Worm (Caenorhabditis elegans) whole organism, L2 larva: ENCODE measurements around the gene F53F1.2.

Experiments used
- C34F6.9 ChIP-seq: fragments of 150-350 bp; optimal IDR thresholded peaks from 2 replicates; lab custom pipeline; 2014; ENCODE audit warnings: missing biosample characterization, missing genetic modification characterization
- F13H6.1 ChIP-seq: sonication (generic microtip); optimal IDR thresholded peaks from 2 replicates; lab custom pipeline; 2016; ENCODE audit warnings: missing genetic modification characterization, missing compliant biosample characterization
- R02D3.7 ChIP-seq: fragments of 150-350 bp; optimal IDR thresholded peaks from 2 replicates; lab custom pipeline; 2014; ENCODE audit warnings: missing biosample characterization, missing genetic modification characterization
- alr-1 ChIP-seq: fragments of 150-350 bp; optimal IDR thresholded peaks from 2 replicates; lab custom pipeline; 2014; ENCODE audit warnings: missing biosample characterization, missing genetic modification characterization
- aly-2 ChIP-seq: fragments of 150-350 bp; optimal IDR thresholded peaks from 2 replicates; lab custom pipeline; 2014; ENCODE audit warnings: missing biosample characterization, missing genetic modification characterization
- ama-1 ChIP-seq: fragments of 150-350 bp; optimal IDR thresholded peaks from 2 replicates; lab custom pipeline; 2018; ENCODE audit warnings: inconsistent platforms
- blmp-1 ChIP-seq: sonication (generic microtip); optimal IDR thresholded peaks from 2 replicates; lab custom pipeline; 2017; ENCODE audit warnings: missing genetic modification characterization, mild to moderate bottlenecking, missing compliant biosample characterization, antibody characterized with exemption, moderate library complexity; ENCODE audit not compliant: insufficient read depth
- ceh-16 ChIP-seq: fragments of 150-350 bp; optimal IDR thresholded peaks from 2 replicates; lab custom pipeline; 2014; ENCODE audit warnings: missing biosample characterization, missing genetic modification characterization
- ceh-82 ChIP-seq: fragments of 150-350 bp; optimal IDR thresholded peaks from 2 replicates; lab custom pipeline; 2014; ENCODE audit warnings: missing biosample characterization, missing genetic modification characterization
- crh-2 ChIP-seq: sonication (generic microtip); optimal IDR thresholded peaks from 2 replicates; lab custom pipeline; 2017; ENCODE audit warnings: missing biosample characterization, missing genetic modification characterization
- dmd-4 ChIP-seq: sonication (generic microtip); optimal IDR thresholded peaks from 2 replicates; lab custom pipeline; 2017; ENCODE audit warnings: missing biosample characterization, missing genetic modification characterization
- elt-1 ChIP-seq: fragments of 150-350 bp; optimal IDR thresholded peaks from 2 replicates; lab custom pipeline; 2014; ENCODE audit warnings: missing biosample characterization, missing genetic modification characterization
- elt-3 ChIP-seq: sonication (generic microtip); optimal IDR thresholded peaks from 2 replicates; lab custom pipeline; 2017; ENCODE audit warnings: missing biosample characterization, missing genetic modification characterization
- fos-1 ChIP-seq: fragments of 150-350 bp; optimal IDR thresholded peaks from 2 replicates; lab custom pipeline; 2014; ENCODE audit warnings: missing biosample characterization, missing genetic modification characterization
- gmeb-1 ChIP-seq: fragments of 150-350 bp; optimal IDR thresholded peaks from 2 replicates; lab custom pipeline; 2014; ENCODE audit warnings: missing biosample characterization, missing genetic modification characterization
- lin-11 ChIP-seq: fragments of 150-350 bp; sonication (generic microtip); optimal IDR thresholded peaks from 2 replicates; lab custom pipeline; 2014; ENCODE audit warnings: missing biosample characterization, missing genetic modification characterization, inconsistent platforms, mixed read lengths
- lin-13 ChIP-seq: fragments of 150-350 bp; optimal IDR thresholded peaks from 2 replicates; lab custom pipeline; 2014; ENCODE audit warnings: missing biosample characterization, missing genetic modification reagents, missing genetic modification characterization
- lin-39 ChIP-seq: fragments of 150-350 bp; optimal IDR thresholded peaks from 2 replicates; lab custom pipeline; 2014; ENCODE audit warnings: missing biosample characterization, missing genetic modification reagents, missing genetic modification characterization
- lsy-2 ChIP-seq, 2 experiments: fragments of 150-350 bp in 1 of 2; sonication (generic microtip) in 1 of 2; optimal IDR thresholded peaks; 2 replicates each; lab custom pipeline; 2014 to 2017; ENCODE audit warnings: missing biosample characterization in 2 of 2, missing genetic modification characterization in 2 of 2
- mbf-1 ChIP-seq: sonication (generic microtip); optimal IDR thresholded peaks from 2 replicates; lab custom pipeline; 2017; ENCODE audit warnings: missing biosample characterization, missing genetic modification characterization
- mdl-1 ChIP-seq, 2 experiments: fragments of 150-350 bp in 1 of 2; sonication (generic microtip) in 1 of 2; optimal IDR thresholded peaks; 2 replicates each; lab custom pipeline; 2017; ENCODE audit warnings: missing biosample characterization in 2 of 2, missing genetic modification characterization in 2 of 2
- nhr-10 ChIP-seq: sonication (generic microtip); optimal IDR thresholded peaks from 2 replicates; lab custom pipeline; 2017; ENCODE audit warnings: missing biosample characterization, missing genetic modification characterization
- nhr-11 ChIP-seq: fragments of 150-350 bp; optimal IDR thresholded peaks from 2 replicates; lab custom pipeline; 2014; ENCODE audit warnings: missing biosample characterization, missing genetic modification characterization
- nhr-12 ChIP-seq: fragments of 150-350 bp; optimal IDR thresholded peaks from 2 replicates; lab custom pipeline; 2014; ENCODE audit warnings: missing biosample characterization, missing genetic modification characterization
- nhr-129 ChIP-seq: fragments of 150-350 bp; optimal IDR thresholded peaks from 2 replicates; lab custom pipeline; 2014; ENCODE audit warnings: missing biosample characterization, missing genetic modification characterization
- nhr-21 ChIP-seq: fragments of 150-350 bp; optimal IDR thresholded peaks from 2 replicates; lab custom pipeline; 2014; ENCODE audit warnings: missing biosample characterization, missing genetic modification characterization
- nhr-23 ChIP-seq: fragments of 150-350 bp; optimal IDR thresholded peaks from 2 replicates; lab custom pipeline; 2014; ENCODE audit warnings: missing biosample characterization, missing genetic modification reagents, missing genetic modification characterization
- nhr-237 ChIP-seq: fragments of 150-350 bp; optimal IDR thresholded peaks from 2 replicates; lab custom pipeline; 2014; ENCODE audit warnings: missing biosample characterization, missing genetic modification characterization
- nhr-25 ChIP-seq: fragments of 150-350 bp; sonication (generic microtip); optimal IDR thresholded peaks from 3 replicates; lab custom pipeline; 2014; ENCODE audit warnings: missing biosample characterization, missing genetic modification characterization
- nhr-77 ChIP-seq: fragments of 150-350 bp; optimal IDR thresholded peaks from 2 replicates; lab custom pipeline; 2014; ENCODE audit warnings: missing biosample characterization, missing genetic modification characterization
- peb-1 ChIP-seq: fragments of 150-350 bp; optimal IDR thresholded peaks from 2 replicates; lab custom pipeline; 2014; ENCODE audit warnings: missing biosample characterization, missing genetic modification characterization
- skn-1 ChIP-seq: sonication (generic microtip); optimal IDR thresholded peaks from 2 replicates; lab custom pipeline; 2017; ENCODE audit warnings: missing biosample characterization, missing genetic modification characterization
- sma-3 ChIP-seq: sonication (generic microtip); optimal IDR thresholded peaks from 2 replicates; lab custom pipeline; 2016; ENCODE audit warnings: missing genetic modification reagents, missing genetic modification characterization, missing compliant biosample characterization
- sma-9 ChIP-seq, 2 experiments: fragments of 150-350 bp in 1 of 2; sonication (generic microtip) in 1 of 2; optimal IDR thresholded peaks; 2 replicates each; lab custom pipeline; 2014 to 2016; ENCODE audit warnings: missing genetic modification characterization in 2 of 2, mild to moderate bottlenecking in 1 of 2, missing biosample characterization in 1 of 2, missing compliant biosample characterization in 1 of 2, missing genetic modification reagents in 1 of 2, moderate library complexity in 1 of 2
- snpc-4 ChIP-seq: fragments of 150-350 bp; optimal IDR thresholded peaks from 2 replicates; lab custom pipeline; 2014; ENCODE audit warnings: missing biosample characterization, missing genetic modification characterization
- unc-39 ChIP-seq: fragments of 150-350 bp; optimal IDR thresholded peaks from 2 replicates; lab custom pipeline; 2014; ENCODE audit warnings: missing biosample characterization, missing genetic modification characterization
- unc-55 ChIP-seq: fragments of 150-350 bp; sonication (generic microtip); optimal IDR thresholded peaks from 3 replicates; lab custom pipeline; 2014; ENCODE audit warnings: missing biosample characterization, missing genetic modification reagents, missing genetic modification characterization
- unc-62 ChIP-seq: fragments of 150-350 bp; optimal IDR thresholded peaks from 2 replicates; lab custom pipeline; 2014; ENCODE audit warnings: missing biosample characterization, missing genetic modification reagents, missing genetic modification characterization
- zag-1 ChIP-seq: fragments of 150-350 bp; optimal IDR thresholded peaks from 2 replicates; lab custom pipeline; 2014; ENCODE audit warnings: missing biosample characterization, missing genetic modification characterization
- ztf-1 ChIP-seq: fragments of 200-800 bp; sonication (Bioruptor generic); conservative IDR thresholded peaks from 2 replicates; pipeline ENCODE4 v1.3.6; 2022; ENCODE audit warnings: missing genetic modification characterization, missing compliant biosample characterization
- ztf-11 ChIP-seq: sonication (generic microtip); optimal IDR thresholded peaks from 2 replicates; lab custom pipeline; 2017; ENCODE audit warnings: missing biosample characterization, missing genetic modification characterization

Gene F53F1.2

ce11 chrV:13366488-13366887 is 40.1 kb upstream of the F53F1.2 start:
- TF ChIP-seq mbf-1 (no peak), ztf-1 (GFP tag; lab: Robert Waterston, UW) (no peak), sma-9 (GFP tag; optimal IDR thresholded peaks at IDR 0.05; lab: Kevin White, UChicago) (no peak), sma-9 (tag; optimal IDR thresholded peaks at IDR 0.05; lab: Kevin White, UChicago) (no peak), elt-3 (tag; lab: Kevin White, UChicago) (no peak), dmd-4 (tag; lab: Kevin White, UChicago) (no peak)

ce11 chrV:13367024-13367423 is 39.6 kb upstream of the F53F1.2 start, which contains the start of gene srx-125:
Gene srx-125 (plus strand): TSS chrV:13367324.
- TF ChIP-seq ztf-1 (GFP tag; lab: Robert Waterston, UW) (no peak), nhr-237 (no peak), ztf-11 (no peak), elt-3 (tag; lab: Kevin White, UChicago) (no peak), skn-1 (tag; lab: Kevin White, UChicago) (no peak), ceh-82 (tag; lab: Kevin White, UChicago) (no peak), nhr-129 (tag; lab: Kevin White, UChicago) (no peak), snpc-4 (tag; lab: Kevin White, UChicago) (no peak), elt-1 (no peak), lin-39 (tag; lab: Kevin White, UChicago) (no peak), lin-11 (no peak), alr-1 (tag; lab: Kevin White, UChicago) (no peak), R02D3.7 (tag; lab: Kevin White, UChicago) (no peak), sma-9 (GFP tag; optimal IDR thresholded peaks at IDR 0.05; lab: Kevin White, UChicago) (no peak), sma-9 (tag; optimal IDR thresholded peaks at IDR 0.05; lab: Kevin White, UChicago) (no peak)

- TF ChIP-seq crh-2 (tag; lab: Kevin White, UChicago), result peak; percentile 39
- TF ChIP-seq sma-9 (GFP tag; optimal IDR thresholded peaks at IDR 0.05; lab: Kevin White, UChicago), result peak; percentile 15
- no peak for TF ChIP-seq sma-9 (tag; optimal IDR thresholded peaks at IDR 0.05; lab: Kevin White, UChicago)
- TF ChIP-seq gmeb-1 (tag; lab: Kevin White, UChicago), result peak; percentile 32
- peak; percentile 31 for TF ChIP-seq nhr-21 (tag; lab: Kevin White, UChicago)
- TF ChIP-seq F13H6.1, result peak; percentile 1
- peak; percentile 63 for TF ChIP-seq fos-1 (tag; lab: Kevin White, UChicago)
- peak; percentile 45 for TF ChIP-seq sma-3 (GFP tag; lab: Kevin White, UChicago)
- TF ChIP-seq ceh-16 (tag; lab: Kevin White, UChicago), result no peak
- no peak for TF ChIP-seq zag-1 (tag; lab: Kevin White, UChicago)
These were observed 37.0 kb upstream of the F53F1.2 start for ce11 chrV:13369663-13370062.

- TF ChIP-seq lin-11 (no peak), crh-2 (tag; lab: Kevin White, UChicago) (no peak), lin-13 (GFP tag; lab: Kevin White, UChicago) (no peak), sma-9 (GFP tag; optimal IDR thresholded peaks at IDR 0.05; lab: Kevin White, UChicago) (no peak), sma-9 (tag; optimal IDR thresholded peaks at IDR 0.05; lab: Kevin White, UChicago) (no peak), F13H6.1 (no peak), blmp-1 (no peak), zag-1 (tag; lab: Kevin White, UChicago) (no peak)
- TF ChIP-seq, all 48 proteins: peak for 0
These were observed 36.4 kb upstream of the F53F1.2 start for ce11 chrV:13370265-13370664.

- TF ChIP-seq mdl-1 (tag; optimal IDR thresholded peaks at IDR 0.05; lab: Kevin White, UChicago) (peak in 1 of 2 experiments; percentile 48), lin-13 (GFP tag; lab: Kevin White, UChicago) (peak; percentile 64), blmp-1 (peak; percentile 76), nhr-10 (tag; lab: Kevin White, UChicago) (no peak), nhr-77 (no peak), nhr-21 (tag; lab: Kevin White, UChicago) (peak; percentile 89), mbf-1 (no peak), sma-3 (GFP tag; lab: Kevin White, UChicago) (peak; percentile 81), ceh-16 (tag; lab: Kevin White, UChicago) (peak; percentile 92), snpc-4 (tag; lab: Kevin White, UChicago) (no peak), lin-39 (tag; lab: Kevin White, UChicago) (no peak), unc-39 (tag; lab: Kevin White, UChicago) (no peak), nhr-23 (tag; lab: Kevin White, UChicago) (no peak), nhr-237 (no peak), nhr-11 (tag; lab: Kevin White, UChicago) (no peak), unc-55 (no peak), lin-11 (no peak), gmeb-1 (tag; lab: Kevin White, UChicago) (peak; percentile 63), nhr-12 (tag; lab: Kevin White, UChicago) (no peak), skn-1 (tag; lab: Kevin White, UChicago) (no peak), elt-3 (tag; lab: Kevin White, UChicago) (no peak), ama-1 (lab: Kevin White, UChicago) (no peak), lsy-2 (tag; optimal IDR thresholded peaks at IDR 0.05; lab: Kevin White, UChicago) (peak in 1 of 2 experiments; percentile 58), ztf-11 (no peak), alr-1 (tag; lab: Kevin White, UChicago) (no peak), unc-62 (GFP tag; lab: Kevin White, UChicago) (no peak), C34F6.9 (tag; lab: Kevin White, UChicago) (peak; percentile 35), peb-1 (tag; lab: Kevin White, UChicago) (no peak), aly-2 (tag; lab: Kevin White, UChicago) (no peak), nhr-25 (tag; lab: Kevin White, UChicago) (peak; percentile 99), crh-2 (tag; lab: Kevin White, UChicago) (peak; percentile 76), nhr-129 (tag; lab: Kevin White, UChicago) (peak; percentile 87)
These were observed 35.3 kb upstream of the F53F1.2 start for ce11 chrV:13371336-13371735.
